Fruit fly (Drosophila melanogaster) whole organism, adult: ENCODE results near the gene CG14384.

Experiments
- CG11617 ChIP-seq: fragments of 200-800 bp; sonication (Bioruptor generic); optimal IDR thresholded peaks from 2 replicates; lab custom pipeline; 2017; ENCODE audit warnings: mild to moderate bottlenecking, missing biosample characterization, missing genetic modification reagents, missing genetic modification characterization
- CG12768 ChIP-seq: fragments of 200-800 bp; sonication (Bioruptor generic); optimal IDR thresholded peaks from 2 replicates; lab custom pipeline; 2017; ENCODE audit warnings: missing biosample characterization, missing genetic modification characterization, mild to moderate bottlenecking, moderate library complexity, missing genetic modification reagents
- CG14711 ChIP-seq: fragments of 200-800 bp; sonication (Bioruptor generic); optimal IDR thresholded peaks from 2 replicates; lab custom pipeline; 2018; ENCODE audit warnings: missing biosample characterization, mild to moderate bottlenecking, missing genetic modification characterization, moderate library complexity
- CG1620 ChIP-seq: fragments of 200-800 bp; sonication (Bioruptor generic); optimal IDR thresholded peaks from 2 replicates; lab custom pipeline; 2016; ENCODE audit warnings: missing biosample characterization, missing genetic modification characterization
- CG33017 ChIP-seq: fragments of 200-800 bp; sonication (Bioruptor generic); optimal IDR thresholded peaks from 2 replicates; lab custom pipeline; 2018; ENCODE audit warnings: missing biosample characterization, mild to moderate bottlenecking, missing genetic modification characterization, moderate library complexity
- CG5204 ChIP-seq: fragments of 200-800 bp; sonication (Bioruptor generic); optimal IDR thresholded peaks from 2 replicates; lab custom pipeline; 2016; ENCODE audit warnings: missing biosample characterization, missing genetic modification characterization
- CG7045 ChIP-seq: fragments of 200-800 bp; sonication (Bioruptor generic); optimal IDR thresholded peaks from 2 replicates; lab custom pipeline; 2017; ENCODE audit warnings: missing biosample characterization, mild to moderate bottlenecking, missing genetic modification characterization
- CG7101 ChIP-seq: fragments of 200-800 bp; sonication (Bioruptor generic); optimal IDR thresholded peaks from 2 replicates; lab custom pipeline; 2018; ENCODE audit warnings: missing biosample characterization, mild to moderate bottlenecking, missing genetic modification characterization, moderate library complexity
- Clk ChIP-seq: fragments of 200-800 bp; sonication (Bioruptor generic); optimal IDR thresholded peaks from 2 replicates; lab custom pipeline; 2017; ENCODE audit warnings: missing biosample characterization, missing genetic modification characterization
- Crg-1 ChIP-seq: fragments of 200-800 bp; sonication (Bioruptor generic); optimal IDR thresholded peaks from 2 replicates; lab custom pipeline; 2016; ENCODE audit warnings: missing biosample characterization, missing genetic modification characterization
- Hr96 ChIP-seq: fragments of 200-800 bp; sonication (Bioruptor generic); optimal IDR thresholded peaks from 2 replicates; lab custom pipeline; 2016; ENCODE audit warnings: missing biosample characterization, missing genetic modification characterization
- Mnt ChIP-seq: fragments of 200-800 bp; sonication (Bioruptor generic); optimal IDR thresholded peaks from 2 replicates; lab custom pipeline; 2016; ENCODE audit warnings: missing biosample characterization, mild to moderate bottlenecking, missing genetic modification characterization
- bab1 ChIP-seq: fragments of 200-800 bp; sonication (Bioruptor generic); optimal IDR thresholded peaks from 3 replicates; lab custom pipeline; 2019; ENCODE audit warnings: missing biosample characterization, mild to moderate bottlenecking, missing genetic modification characterization, moderate library complexity
- cic ChIP-seq: fragments of 200-800 bp; sonication (Bioruptor generic); optimal IDR thresholded peaks from 2 replicates; lab custom pipeline; 2017; ENCODE audit warnings: missing biosample characterization, mild to moderate bottlenecking, missing genetic modification characterization, moderate library complexity
- cnc ChIP-seq, 2 experiments: fragments of >200 bp; optimal IDR thresholded peaks; 2 replicates each; lab custom pipeline; 2017
- kay ChIP-seq: fragments of 200-800 bp; sonication (Bioruptor generic); peaks from one replicate; lab custom pipeline; 2016; ENCODE audit warnings: missing biosample characterization, missing genetic modification characterization, borderline replicate concordance
- ovo ChIP-seq: fragments of 200-800 bp; sonication (Bioruptor generic); optimal IDR thresholded peaks from 2 replicates; lab custom pipeline; 2016; ENCODE audit warnings: missing biosample characterization, missing genetic modification characterization
- pad ChIP-seq: fragments of 200-800 bp; sonication (Bioruptor generic); optimal IDR thresholded peaks from 3 replicates; lab custom pipeline; 2017; ENCODE audit warnings: missing biosample characterization, missing genetic modification characterization, mild to moderate bottlenecking, moderate library complexity, missing genetic modification reagents
- tj ChIP-seq: fragments of 200-800 bp; sonication (Bioruptor generic); optimal IDR thresholded peaks from 3 replicates; lab custom pipeline; 2017; ENCODE audit warnings: missing biosample characterization, mild to moderate bottlenecking, missing genetic modification characterization, moderate library complexity
- toe ChIP-seq: fragments of 200-800 bp; sonication (Bioruptor generic); optimal IDR thresholded peaks from 2 replicates; lab custom pipeline; 2016; ENCODE audit warnings: missing biosample characterization, missing genetic modification characterization

CG14384 gene

DNA sequence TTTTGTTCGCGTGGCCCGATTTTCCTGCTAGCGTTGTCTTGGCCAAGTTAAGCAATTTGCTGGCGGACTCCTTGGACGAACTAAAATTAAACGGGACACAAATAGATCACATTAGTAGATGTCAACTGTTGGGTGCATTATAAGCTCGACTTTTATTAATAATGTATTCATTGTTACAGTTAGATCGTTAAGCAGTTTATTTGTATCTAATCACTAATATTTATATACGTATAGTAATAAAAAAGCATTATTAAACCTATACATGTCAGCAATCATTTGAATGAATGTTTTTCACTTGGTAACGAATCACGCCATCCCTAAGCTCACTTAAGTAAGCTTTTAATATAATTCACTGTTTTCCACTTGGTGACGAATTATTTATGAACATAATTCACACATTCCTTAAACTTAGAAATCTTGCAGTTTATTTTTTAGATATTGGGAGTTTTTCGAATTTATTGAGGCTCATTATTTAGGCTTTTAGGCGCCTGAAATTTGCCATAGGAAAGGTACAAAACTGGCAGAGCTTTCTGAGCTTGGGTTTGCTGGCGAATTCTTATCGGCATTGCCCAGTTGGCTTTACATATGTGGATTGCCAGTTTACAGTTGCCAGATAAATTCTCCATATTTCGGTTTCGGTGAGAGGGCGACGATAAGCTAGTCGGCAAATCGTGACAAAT is 10.0 kb upstream of the CG14384 start, which contains the start of the genes CG7381 and CG7091:
CG7381 (minus strand) TSS at position 101 of the 680 bp plus-strand sequence.
CG7091 (plus strand) TSS at position 630 of the 680 bp plus-strand sequence.
- peak; percentile 48 for TF ChIP-seq kay (GFP tag; lab: Kevin White, UChicago)
- peak; percentile 0 for TF ChIP-seq bab1 (GFP tag; lab: Kevin White, UChicago)
- TF ChIP-seq CG14711 (tag; lab: Kevin White, UChicago) = no peak
- TF ChIP-seq pad (GFP tag; lab: Kevin White, UChicago) = peak; percentile 70

DNA sequence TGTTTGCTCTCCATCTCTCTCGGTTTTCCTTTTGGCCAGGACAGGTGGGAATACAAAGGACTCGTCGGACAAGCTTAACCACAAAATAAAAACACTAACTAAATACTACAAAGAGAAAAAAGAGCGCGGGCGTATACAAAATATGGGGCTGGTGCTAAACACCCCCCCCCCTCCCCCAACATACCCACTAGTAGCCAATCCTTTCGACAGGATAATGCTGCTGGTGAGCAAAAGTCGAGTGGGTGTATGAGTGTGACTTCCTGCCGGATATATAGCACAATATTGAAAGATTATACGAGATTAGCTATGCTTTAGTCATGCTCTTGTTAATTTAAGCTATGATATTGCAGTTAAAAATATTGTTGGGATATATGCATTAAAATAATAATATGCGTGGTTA is 7.7 kb upstream of the CG14384 start:
- TF ChIP-seq Crg-1 (GFP tag; lab: Kevin White, UChicago) = no peak
- no peak for TF ChIP-seq ovo (GFP tag; lab: Kevin White, UChicago)

DNA sequence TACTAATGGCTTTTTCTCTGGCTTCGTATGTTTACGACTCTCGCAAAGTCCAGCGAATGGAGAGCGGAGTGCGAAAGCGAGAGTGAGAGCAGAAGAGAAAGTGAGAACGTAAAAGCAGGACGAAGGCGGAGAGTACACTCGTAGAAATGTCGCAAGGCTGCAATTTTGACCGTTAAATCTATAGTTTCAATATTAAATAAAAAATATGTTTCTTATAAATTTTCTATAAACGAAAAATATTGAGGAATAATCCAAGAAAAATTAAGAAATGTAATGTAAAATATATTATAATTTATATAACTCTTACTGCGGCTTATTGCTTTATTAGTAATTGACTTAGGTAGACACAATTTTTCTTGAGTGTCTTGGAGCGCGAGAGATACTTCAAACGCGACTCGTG is 6.9 kb upstream of the CG14384 start:
- TF ChIP-seq Mnt (GFP tag; lab: Kevin White, UChicago) (no peak), CG33017 (tag; lab: Kevin White, UChicago) (peak; percentile 5)

DNA sequence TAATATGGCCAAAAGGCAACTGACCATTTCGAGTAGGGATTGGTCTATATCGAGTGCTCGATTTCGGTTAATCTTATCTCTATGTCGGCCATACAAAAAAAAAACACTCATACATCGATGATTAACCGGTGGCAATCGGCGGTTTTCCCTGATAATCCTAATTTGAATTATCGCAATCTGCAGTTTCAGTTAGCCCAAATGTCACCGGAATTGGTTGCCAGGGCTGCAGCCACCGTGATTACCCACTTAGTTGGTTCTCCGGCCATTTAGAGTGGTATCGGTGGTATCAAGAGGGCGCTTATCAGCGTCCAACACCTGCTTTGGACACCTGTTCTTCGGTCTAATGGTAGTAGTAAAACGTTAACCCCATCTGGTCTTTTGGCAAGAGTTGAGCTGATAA is 4.6 kb upstream of the CG14384 start:
- TF ChIP-seq cic (GFP tag; lab: Kevin White, UChicago) = no peak
- TF ChIP-seq Mnt (GFP tag; lab: Kevin White, UChicago) = peak; percentile 13

DNA sequence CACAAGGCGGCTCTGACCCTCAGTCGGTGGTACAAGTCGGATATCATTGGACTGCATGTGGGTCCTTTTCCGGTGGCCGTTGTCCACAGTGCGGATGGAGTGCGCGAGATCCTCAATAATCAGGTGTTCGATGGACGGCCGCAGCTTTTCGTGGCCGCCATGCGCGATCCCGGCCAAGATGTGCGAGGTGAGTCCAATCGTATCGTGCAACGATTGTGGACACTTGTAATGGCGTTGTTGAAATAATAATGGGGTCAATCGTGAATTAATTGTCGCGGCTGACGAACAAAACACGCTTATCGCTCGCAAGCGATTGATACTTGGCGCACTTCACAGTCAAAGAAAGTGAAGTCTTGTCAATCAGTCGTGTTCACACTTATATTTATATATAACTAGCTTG is 3.5 kb downstream of the CG14384 start:
- no peak for TF ChIP-seq Crg-1 (GFP tag; lab: Kevin White, UChicago)
- TF ChIP-seq Hr96 (GFP tag; lab: Kevin White, UChicago) = no peak
- no peak for TF ChIP-seq CG5204 (GFP tag; lab: Kevin White, UChicago)
- TF ChIP-seq toe (GFP tag; lab: Kevin White, UChicago) = no peak
- TF ChIP-seq ovo (GFP tag; lab: Kevin White, UChicago) = no peak
- no peak for TF ChIP-seq cic (GFP tag; lab: Kevin White, UChicago)
- TF ChIP-seq tj (GFP tag; lab: Kevin White, UChicago) = no peak
- TF ChIP-seq CG7045 (GFP tag; lab: Kevin White, UChicago) = no peak
- no peak for TF ChIP-seq kay (GFP tag; lab: Kevin White, UChicago)
- TF ChIP-seq CG14711 (tag; lab: Kevin White, UChicago) = no peak
- no peak for TF ChIP-seq cnc (optimal IDR thresholded peaks at IDR 0.05; lab: Kevin White, UChicago)
- no peak for TF ChIP-seq Clk (GFP tag; lab: Kevin White, UChicago)
- no peak for TF ChIP-seq CG11617 (GFP tag; lab: Kevin White, UChicago)
- no peak for TF ChIP-seq bab1 (GFP tag; lab: Kevin White, UChicago)
- TF ChIP-seq CG1620 = no peak

DNA sequence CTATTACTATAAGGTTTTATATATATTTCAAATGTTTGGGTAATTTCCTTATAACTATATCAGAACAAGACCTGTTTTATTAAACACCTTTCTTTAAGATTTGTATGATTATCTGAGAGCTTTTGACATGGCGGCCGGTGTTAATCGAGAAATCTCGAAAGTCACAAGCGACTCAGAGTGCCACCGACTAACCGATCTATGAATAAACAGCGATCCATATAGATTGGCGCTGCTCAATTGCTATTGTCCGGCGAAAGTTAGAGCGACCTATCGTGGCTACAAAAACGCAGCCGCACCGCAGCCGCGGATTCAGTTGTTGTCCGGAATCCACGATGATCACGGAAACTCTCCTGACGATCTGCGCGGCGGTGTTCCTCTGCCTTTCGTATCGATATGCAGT is 4.0 kb downstream of the CG14384 start, which contains the start of gene Cyp304a1:
Cyp304a1 (plus strand) TSS at position 301 of the 400 bp plus-strand sequence.
- TF ChIP-seq CG11617 (GFP tag; lab: Kevin White, UChicago) (no peak), cnc (optimal IDR thresholded peaks at IDR 0.05; lab: Kevin White, UChicago) (no peak), Crg-1 (GFP tag; lab: Kevin White, UChicago) (no peak), CG1620 (no peak), Mnt (GFP tag; lab: Kevin White, UChicago) (no peak)

DNA sequence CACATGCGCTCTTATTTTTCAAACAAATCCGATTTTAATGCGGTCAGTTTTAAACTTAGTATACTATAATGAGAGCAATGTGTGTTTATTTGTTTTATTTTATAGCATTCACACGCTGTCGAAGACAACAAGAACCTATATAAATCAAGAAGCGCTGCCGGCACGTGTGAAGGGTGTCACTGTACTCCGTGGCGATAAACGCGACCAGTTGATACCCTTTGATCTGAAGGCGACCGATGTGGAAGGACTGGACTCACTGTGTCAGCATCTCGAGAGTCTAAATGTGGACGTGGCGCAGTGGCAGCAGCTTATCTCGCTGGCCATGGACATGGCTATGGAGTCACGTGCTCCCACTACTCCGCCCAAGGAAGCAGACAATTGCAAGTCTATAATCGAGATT is 4.9 kb downstream of the CG14384 start:
- no peak for TF ChIP-seq kay (GFP tag; lab: Kevin White, UChicago)
- TF ChIP-seq CG5204 (GFP tag; lab: Kevin White, UChicago) = no peak
- TF ChIP-seq ovo (GFP tag; lab: Kevin White, UChicago) = no peak
- TF ChIP-seq CG11617 (GFP tag; lab: Kevin White, UChicago) = no peak
- TF ChIP-seq tj (GFP tag; lab: Kevin White, UChicago) = no peak
- TF ChIP-seq Crg-1 (GFP tag; lab: Kevin White, UChicago) = no peak
- TF ChIP-seq toe (GFP tag; lab: Kevin White, UChicago) = no peak

DNA sequence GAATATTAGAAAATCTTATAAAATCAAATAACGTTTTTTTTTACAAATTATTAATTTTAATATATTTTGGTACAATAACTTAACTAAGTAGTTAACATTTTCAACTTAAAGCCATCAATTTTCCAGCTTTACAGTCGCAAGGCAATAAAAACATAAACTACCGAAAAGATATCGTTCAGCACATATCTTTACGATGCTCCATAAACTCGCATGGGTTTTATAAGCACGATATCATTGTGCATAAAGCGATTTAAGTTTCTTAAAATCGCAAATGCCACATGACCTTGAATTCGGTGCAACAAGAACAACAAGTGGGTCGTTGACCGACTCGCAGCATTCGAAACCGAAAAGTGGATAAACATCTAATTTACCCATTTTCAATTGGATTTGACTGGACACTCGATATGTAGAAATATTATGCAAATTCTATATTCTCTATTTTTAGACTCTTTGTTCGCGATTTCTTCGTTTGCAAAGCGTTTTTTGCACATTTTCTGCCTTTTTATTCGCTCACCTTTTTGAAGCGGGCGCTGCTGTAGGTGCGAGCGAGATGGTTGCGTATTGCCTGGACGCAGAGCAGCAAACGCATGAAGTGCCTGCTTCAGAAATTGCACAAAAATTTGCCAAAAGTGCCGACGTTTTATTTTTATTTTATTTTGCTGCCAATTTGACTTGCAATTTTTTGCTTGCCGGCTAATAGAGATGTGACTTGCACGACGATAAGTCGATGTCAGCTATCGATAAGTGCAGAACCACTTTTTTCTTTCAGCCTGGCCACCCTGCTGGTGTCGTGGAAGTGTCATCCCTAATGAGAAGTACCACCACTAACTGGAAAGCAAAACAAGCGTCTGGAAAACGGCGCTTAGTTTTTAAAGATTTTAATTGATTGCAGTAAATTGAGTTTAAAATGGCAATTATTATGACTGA is 6.3 kb downstream of the CG14384 start, which contains the start of gene Spc25:
Spc25 (plus strand) TSS at position 817 of the 927 bp plus-strand sequence.
- TF ChIP-seq Mnt (GFP tag; lab: Kevin White, UChicago) (peak; percentile 18), tj (GFP tag; lab: Kevin White, UChicago) (peak; percentile 64), Hr96 (GFP tag; lab: Kevin White, UChicago) (peak; percentile 29), Crg-1 (GFP tag; lab: Kevin White, UChicago) (peak; percentile 5), CG7101 (tag; lab: Kevin White, UChicago) (peak; percentile 20), CG12768 (GFP tag; lab: Kevin White, UChicago) (no peak), Clk (GFP tag; lab: Kevin White, UChicago) (no peak), CG1620 (peak; percentile 53), ovo (GFP tag; lab: Kevin White, UChicago) (no peak), cnc (optimal IDR thresholded peaks at IDR 0.05; lab: Kevin White, UChicago) (no peak), CG14711 (tag; lab: Kevin White, UChicago) (peak; percentile 63), kay (GFP tag; lab: Kevin White, UChicago) (no peak), cic (GFP tag; lab: Kevin White, UChicago) (no peak), CG33017 (tag; lab: Kevin White, UChicago) (no peak), bab1 (GFP tag; lab: Kevin White, UChicago) (peak; percentile 54), CG5204 (GFP tag; lab: Kevin White, UChicago) (peak; percentile 27), CG7045 (GFP tag; lab: Kevin White, UChicago) (no peak), CG11617 (GFP tag; lab: Kevin White, UChicago) (no peak), pad (GFP tag; lab: Kevin White, UChicago) (no peak), toe (GFP tag; lab: Kevin White, UChicago) (peak; percentile 38)
